Worm (Caenorhabditis elegans): ENCODE measurements around the gene F44E5.15.
A peak's percentile ranks its signal among the peaks of the same experiment; 100 is the strongest.

Gene F44E5.15

DNA sequence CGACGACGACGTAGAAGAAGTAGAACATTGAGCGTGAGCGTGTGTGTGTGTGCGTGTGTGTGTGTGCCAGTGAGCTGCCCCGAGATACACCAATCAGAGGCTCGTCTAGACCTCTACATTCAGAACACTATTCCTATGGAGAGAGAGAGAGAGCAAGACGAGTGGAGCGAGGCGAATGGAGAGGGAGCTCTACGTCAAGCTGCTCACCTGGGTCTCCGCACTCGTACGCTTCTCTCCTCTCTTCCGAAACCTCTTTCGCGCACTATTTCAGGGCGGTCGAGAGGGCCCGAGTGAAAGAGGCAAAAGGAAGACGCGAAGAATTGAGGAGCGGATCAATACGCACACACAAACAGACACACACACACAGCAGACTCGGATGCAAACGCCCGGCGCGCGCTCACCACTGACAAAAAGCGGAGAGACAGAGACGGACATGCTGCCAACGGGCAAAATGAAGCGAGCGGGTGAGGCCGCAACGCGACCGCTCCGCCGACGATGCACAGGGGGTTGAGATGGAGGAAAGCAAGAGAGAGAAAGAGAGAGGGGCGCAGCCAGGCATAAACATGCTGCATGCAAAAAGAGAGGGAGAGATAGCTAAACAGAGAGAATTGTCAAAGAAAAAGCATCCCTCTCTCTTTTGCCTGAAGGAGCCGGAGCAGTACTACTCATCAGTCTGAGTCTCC is 22.8 kb upstream of the F44E5.15 start (continued):
- TF ChIP-seq gmeb-1 (tag; optimal IDR thresholded peaks at IDR 0.05) (peak; percentile 45), nhr-129 (tag; optimal IDR thresholded peaks at IDR 0.05) (peak; percentile 85), ceh-16 (tag; optimal IDR thresholded peaks at IDR 0.05) (peak; percentile 53), lin-39 (tag; optimal IDR thresholded peaks at IDR 0.05) (peak; percentile 73), lin-13 (GFP tag; optimal IDR thresholded peaks at IDR 0.05) (peak; percentile 37)

DNA sequence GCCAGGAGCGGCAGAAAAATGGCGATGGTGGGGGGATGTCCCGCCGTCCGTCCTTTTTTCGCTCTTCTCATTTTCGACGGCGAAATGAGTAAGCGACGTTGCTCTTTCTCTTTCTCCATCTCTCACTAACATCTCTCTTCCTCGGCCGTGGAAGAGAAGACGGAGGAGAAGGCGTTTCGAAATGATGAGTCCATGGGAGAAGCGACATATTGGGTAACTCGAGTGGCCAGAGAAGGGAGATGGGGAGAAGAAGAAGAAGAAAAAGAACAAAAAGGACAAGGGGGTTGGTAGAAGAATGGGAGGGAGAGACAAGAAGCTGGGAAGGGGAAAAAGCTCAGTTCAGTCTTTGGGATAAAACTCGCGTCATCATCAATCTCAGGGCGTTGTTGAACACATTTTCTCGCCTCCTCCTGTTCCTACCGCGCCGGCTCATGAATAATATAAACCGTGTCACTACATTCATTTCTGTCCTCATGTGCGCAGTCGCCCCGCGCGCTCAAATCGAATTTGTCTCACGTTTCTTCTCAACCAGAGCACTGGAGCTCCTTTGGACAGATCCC is 20.8 kb upstream of the F44E5.15 start:
- TF ChIP-seq fos-1 (tag; optimal IDR thresholded peaks at IDR 0.05): peak; percentile 15
- TF ChIP-seq nhr-6 (tag; optimal IDR thresholded peaks at IDR 0.05): no peak
- no peak for TF ChIP-seq R02D3.7 (tag; optimal IDR thresholded peaks at IDR 0.05)
- TF ChIP-seq peb-1 (tag; optimal IDR thresholded peaks at IDR 0.05): no peak
- TF ChIP-seq nhr-25 (tag; optimal IDR thresholded peaks at IDR 0.05): no peak
- no peak for TF ChIP-seq nhr-237 (tag; optimal IDR thresholded peaks at IDR 0.05)
- no peak for TF ChIP-seq nhr-21 (tag; optimal IDR thresholded peaks at IDR 0.05)
- no peak for TF ChIP-seq ztf-1 (GFP tag; conservative IDR thresholded peaks at IDR 0.05)
- peak; percentile 80 for TF ChIP-seq nhr-129 (tag; optimal IDR thresholded peaks at IDR 0.05)
- TF ChIP-seq zag-1 (tag; optimal IDR thresholded peaks at IDR 0.05): peak; percentile 84
- peak; percentile 82 for TF ChIP-seq unc-55 (GFP tag; optimal IDR thresholded peaks at IDR 0.05)
- TF ChIP-seq ceh-16 (tag; optimal IDR thresholded peaks at IDR 0.05): no peak
- TF ChIP-seq nhr-23 (tag; optimal IDR thresholded peaks at IDR 0.05): no peak
- no peak for TF ChIP-seq F13H6.1 (tag; optimal IDR thresholded peaks at IDR 0.05)
- TF ChIP-seq lsy-2 (tag; optimal IDR thresholded peaks at IDR 0.05): peak in 1 of 2 experiments; percentile 60
- TF ChIP-seq ztf-4 (tag; optimal IDR thresholded peaks at IDR 0.05): no peak
- TF ChIP-seq gmeb-1 (tag; optimal IDR thresholded peaks at IDR 0.05): no peak
- no peak for TF ChIP-seq aly-2 (tag; optimal IDR thresholded peaks at IDR 0.05)
- no peak for TF ChIP-seq nhr-12 (tag; optimal IDR thresholded peaks at IDR 0.05)
- no peak for TF ChIP-seq blmp-1 (tag; optimal IDR thresholded peaks at IDR 0.05; ENCODE audit: insufficient read depth)
- no peak for TF ChIP-seq lin-39 (tag; optimal IDR thresholded peaks at IDR 0.05)
- no peak for TF ChIP-seq dmd-4 (tag; optimal IDR thresholded peaks at IDR 0.05)
- peak; percentile 19 for TF ChIP-seq lin-13 (GFP tag; optimal IDR thresholded peaks at IDR 0.05)
- no peak for TF ChIP-seq ZK546.5 (tag; optimal IDR thresholded peaks at IDR 0.05)
- TF ChIP-seq nhr-11 (tag; optimal IDR thresholded peaks at IDR 0.05): no peak
- peak in 1 of 2 experiments; percentile 5 for TF ChIP-seq mdl-1 (tag; optimal IDR thresholded peaks at IDR 0.05)
- TF ChIP-seq egl-27 (tag; optimal IDR thresholded peaks at IDR 0.05): no peak
- TF ChIP-seq sem-4 (tag; optimal IDR thresholded peaks at IDR 0.05): peak; percentile 41
- TF ChIP-seq ama-1 (optimal IDR thresholded peaks at IDR 0.05): no peak
- no peak for TF ChIP-seq elt-1 (tag; optimal IDR thresholded peaks at IDR 0.05)
- TF ChIP-seq nhr-10 (tag; optimal IDR thresholded peaks at IDR 0.05): no peak
- TF ChIP-seq mab-5 (tag; optimal IDR thresholded peaks at IDR 0.05): no peak
- TF ChIP-seq sma-9 (GFP tag; optimal IDR thresholded peaks at IDR 0.05): no peak
- TF ChIP-seq sma-9 (tag; optimal IDR thresholded peaks at IDR 0.05): no peak
- no peak for TF ChIP-seq snpc-4 (tag; optimal IDR thresholded peaks at IDR 0.05)
- TF ChIP-seq lin-11 (tag; optimal IDR thresholded peaks at IDR 0.05): peak; percentile 33
- TF ChIP-seq mbf-1 (tag; optimal IDR thresholded peaks at IDR 0.05): no peak
- TF ChIP-seq unc-62 (GFP tag; optimal IDR thresholded peaks at IDR 0.05): no peak
- no peak for TF ChIP-seq nhr-77 (tag; optimal IDR thresholded peaks at IDR 0.05)
- TF ChIP-seq crh-2 (tag; optimal IDR thresholded peaks at IDR 0.05): no peak
- no peak for TF ChIP-seq skn-1 (tag; optimal IDR thresholded peaks at IDR 0.05)
- TF ChIP-seq ceh-82 (tag; optimal IDR thresholded peaks at IDR 0.05): no peak
- peak; percentile 69 for TF ChIP-seq C34F6.9 (tag; optimal IDR thresholded peaks at IDR 0.05)
- peak; percentile 32 for TF ChIP-seq Y55F3AM.14 (GFP tag; optimal IDR thresholded peaks at IDR 0.05)
- TF ChIP-seq alr-1 (tag; optimal IDR thresholded peaks at IDR 0.05): no peak
